Worm (Caenorhabditis elegans) whole organism, L1 larva: ENCODE data around the gene usp-14.

Source experiments
- efl-1 ChIP-seq, 4 experiments: fragments of 150-350 bp; optimal IDR thresholded peaks in 3 of 4; peaks in 1 of 4; 1 replicate in 1 of 4; 2 replicates in 3 of 4; lab custom pipeline; 2014; ENCODE audit warnings: missing biosample characterization in 2 of 4, missing genetic modification characterization in 2 of 4, missing genetic modification reagents in 2 of 4
- egl-27 ChIP-seq, 2 experiments: fragments of 150-350 bp in 1 of 2; sonication (generic microtip); optimal IDR thresholded peaks; 3 replicates each; lab custom pipeline; 2017 to 2018; ENCODE audit warnings: missing biosample characterization in 2 of 2, missing genetic modification characterization in 2 of 2, missing genetic modification reagents in 2 of 2
- elt-3 ChIP-seq, 6 experiments: fragments of 150-350 bp in 1 of 6; sonication (generic microtip); optimal IDR thresholded peaks; 2 replicates each; lab custom pipeline; 2017 to 2018; ENCODE audit warnings: missing biosample characterization in 6 of 6, missing genetic modification characterization in 6 of 6, inconsistent platforms in 1 of 6
- fkh-4 ChIP-seq: sonication (generic microtip); optimal IDR thresholded peaks from 2 replicates; lab custom pipeline; 2016; ENCODE audit warnings: missing compliant biosample characterization, missing genetic modification characterization, borderline replicate concordance
- lin-13 ChIP-seq: fragments of 150-350 bp; optimal IDR thresholded peaks from 2 replicates; lab custom pipeline; 2014; ENCODE audit warnings: missing biosample characterization, missing genetic modification reagents, missing genetic modification characterization
- lin-15B ChIP-seq: fragments of 150-350 bp; sonication (generic microtip); optimal IDR thresholded peaks from 3 replicates; lab custom pipeline; 2014; ENCODE audit warnings: missing biosample characterization, missing genetic modification characterization
- nhr-77 ChIP-seq: fragments of 150-350 bp; optimal IDR thresholded peaks from 2 replicates; lab custom pipeline; 2014; ENCODE audit warnings: missing biosample characterization, missing genetic modification characterization
- nhr-90 ChIP-seq: sonication (generic microtip); optimal IDR thresholded peaks from 2 replicates; lab custom pipeline; 2016; ENCODE audit warnings: mild to moderate bottlenecking, missing genetic modification characterization, missing compliant biosample characterization; ENCODE audit not compliant: poor library complexity
- pqm-1 ChIP-seq: sonication (generic microtip); optimal IDR thresholded peaks from 3 replicates; lab custom pipeline; 2017; ENCODE audit warnings: missing biosample characterization, missing genetic modification characterization
- tbx-2 ChIP-seq: sonication (generic microtip); optimal IDR thresholded peaks from 2 replicates; lab custom pipeline; 2016; ENCODE audit warnings: missing genetic modification characterization, missing compliant biosample characterization
- unc-98 ChIP-seq: fragments of 200-800 bp; sonication (Bioruptor generic); IDR thresholded peaks from 2 replicates; pipeline ENCODE4 v1.3.6; 2022; ENCODE audit warnings: missing genetic modification characterization, missing compliant biosample characterization
- zag-1 ChIP-seq: fragments of 150-350 bp; optimal IDR thresholded peaks from 2 replicates; lab custom pipeline; 2014; ENCODE audit warnings: missing biosample characterization, missing genetic modification characterization
- ztf-11 ChIP-seq, 2 experiments: sonication (generic microtip); optimal IDR thresholded peaks; 2 replicates each; lab custom pipeline; 2016 to 2017; ENCODE audit warnings: missing genetic modification characterization in 2 of 2, missing biosample characterization in 1 of 2, missing compliant biosample characterization in 1 of 2

DNA sequence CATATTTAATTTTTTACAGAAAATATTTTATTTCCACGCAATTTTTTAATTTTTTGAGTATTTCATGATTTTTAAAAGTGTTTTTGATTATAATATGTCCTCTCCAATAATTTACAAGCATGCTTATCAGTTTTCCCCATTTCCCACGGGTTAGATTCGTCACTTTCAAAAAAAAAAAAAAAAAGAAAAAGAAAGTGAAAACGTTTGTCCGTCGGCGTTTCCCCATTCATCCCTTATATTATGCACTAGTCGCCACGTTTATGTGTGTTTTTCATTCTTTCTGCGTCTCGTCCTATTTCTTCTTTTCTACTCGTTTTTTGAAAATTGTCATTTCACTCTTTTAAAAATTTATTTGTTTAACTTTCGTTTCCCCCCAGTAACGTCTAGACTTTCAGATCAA is 919 bp upstream of the usp-14 start, which contains the start of gene vnut-1:
- TF ChIP-seq fkh-4 (tag; lab: Kevin White, UChicago) (no peak), ztf-11 (tag; optimal IDR thresholded peaks at IDR 0.05; lab: Kevin White, UChicago) (no peak), lin-15B (tag; lab: Kevin White, UChicago) (no peak), pqm-1 (tag; lab: Kevin White, UChicago) (no peak), nhr-77 (tag; lab: Kevin White, UChicago) (no peak), lin-13 (GFP tag; lab: Kevin White, UChicago) (no peak), zag-1 (tag; lab: Kevin White, UChicago) (no peak), egl-27 (tag; optimal IDR thresholded peaks at IDR 0.05; lab: Kevin White, UChicago) (no peak), unc-98 (GFP tag; lab: Robert Waterston, UW) (no peak), nhr-90 (tag; lab: Kevin White, UChicago) (peak; percentile 39), efl-1 (optimal IDR thresholded peaks at IDR 0.05; lab: Kevin White, UChicago) (peak; percentile 5 to 11), efl-1 (GFP tag; optimal IDR thresholded peaks at IDR 0.05 in 1 of 2; lab: Kevin White, UChicago) (peak; percentile 2 to 27), elt-3 (tag; optimal IDR thresholded peaks at IDR 0.05; lab: Kevin White, UChicago) (peak in 1 of 6 experiments; percentile 6), tbx-2 (no peak)
